Fruit fly (Drosophila melanogaster) Kc167 (cell line): ENCODE data around the gene Ankle2.

Experiments
- Myc ChIP-seq: fragments of >200 bp; optimal IDR thresholded peaks from 2 replicates; lab custom pipeline; 2017; ENCODE audit warnings: missing external identifiers
- Sin3A ChIP-seq: fragments of >200 bp; optimal IDR thresholded peaks from 2 replicates; lab custom pipeline; 2018; ENCODE audit warnings: missing external identifiers
- h ChIP-seq: fragments of >200 bp; optimal IDR thresholded peaks from 3 replicates; lab custom pipeline; 2018; ENCODE audit warnings: missing external identifiers
- insv ChIP-seq: fragments of >200 bp; optimal IDR thresholded peaks from 3 replicates; lab custom pipeline; 2018; ENCODE audit warnings: missing external identifiers
- psq ChIP-seq: fragments of >200 bp; optimal IDR thresholded peaks from 2 replicates; lab custom pipeline; 2017; ENCODE audit warnings: missing external identifiers
- ttk ChIP-seq: sonication (Bioruptor generic); optimal IDR thresholded peaks from 2 replicates; lab custom pipeline; 2017; ENCODE audit warnings: missing external identifiers

DNA sequence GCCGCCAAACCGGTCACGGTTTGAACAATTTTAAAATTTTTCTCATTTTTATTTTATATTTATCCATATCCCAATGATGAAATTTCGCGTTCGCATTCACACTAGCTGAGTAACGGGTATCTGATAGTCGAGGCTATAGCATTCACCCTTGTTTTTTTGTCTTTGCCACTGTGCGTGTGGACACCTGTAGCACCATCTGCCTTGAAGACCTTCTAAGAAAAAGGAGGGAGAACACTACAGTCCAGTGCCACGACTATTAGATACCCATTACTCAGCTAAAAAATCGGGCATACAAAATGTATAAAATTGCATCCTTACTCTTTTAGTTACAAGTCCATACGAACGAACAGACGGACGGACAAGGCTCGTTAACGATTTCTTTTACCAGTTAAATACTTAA lies 43.2 kb upstream of the Ankle2 start:
- TF ChIP-seq ttk (lab: Kevin White, UChicago) (no peak), insv (no peak), h (lab: Kevin White, UChicago) (no peak), psq (lab: Kevin White, UChicago) (no peak), Sin3A (lab: Kevin White, UChicago) (no peak), Myc (no peak)
